Worm (Caenorhabditis elegans): ENCODE data around the gene T05A7.12.
"Not testable (repeated sequence)": the region's sequence is repeated elsewhere in the genome, so short reads cannot be mapped to it uniquely, and the experiment has no call there.

The T05A7.12 gene

DNA sequence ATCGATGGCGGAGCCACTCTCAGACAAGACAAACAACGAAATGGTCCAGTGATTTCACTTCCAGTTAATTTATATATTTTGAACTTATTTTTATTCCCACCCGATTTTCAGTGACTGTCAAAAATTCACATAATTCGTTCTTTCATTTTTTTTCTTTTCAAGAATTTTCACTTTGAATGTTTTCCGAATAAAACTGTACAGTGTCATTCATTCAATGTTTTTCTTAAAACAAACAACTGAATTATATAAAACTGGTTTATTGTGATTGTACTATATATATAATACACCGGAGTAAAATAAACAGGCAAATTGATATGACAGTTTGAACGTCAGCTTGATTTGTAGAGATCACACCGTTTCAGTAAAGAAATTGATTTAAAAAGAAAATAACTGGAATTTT is 39.9 kb upstream of the T05A7.12 start:
- TF ChIP-seq aly-2 (tag; optimal IDR thresholded peaks at IDR 0.05) = no peak
- TF ChIP-seq zag-1 (tag; optimal IDR thresholded peaks at IDR 0.05) = no peak
- TF ChIP-seq dmd-4 (tag; optimal IDR thresholded peaks at IDR 0.05) = no peak

DNA sequence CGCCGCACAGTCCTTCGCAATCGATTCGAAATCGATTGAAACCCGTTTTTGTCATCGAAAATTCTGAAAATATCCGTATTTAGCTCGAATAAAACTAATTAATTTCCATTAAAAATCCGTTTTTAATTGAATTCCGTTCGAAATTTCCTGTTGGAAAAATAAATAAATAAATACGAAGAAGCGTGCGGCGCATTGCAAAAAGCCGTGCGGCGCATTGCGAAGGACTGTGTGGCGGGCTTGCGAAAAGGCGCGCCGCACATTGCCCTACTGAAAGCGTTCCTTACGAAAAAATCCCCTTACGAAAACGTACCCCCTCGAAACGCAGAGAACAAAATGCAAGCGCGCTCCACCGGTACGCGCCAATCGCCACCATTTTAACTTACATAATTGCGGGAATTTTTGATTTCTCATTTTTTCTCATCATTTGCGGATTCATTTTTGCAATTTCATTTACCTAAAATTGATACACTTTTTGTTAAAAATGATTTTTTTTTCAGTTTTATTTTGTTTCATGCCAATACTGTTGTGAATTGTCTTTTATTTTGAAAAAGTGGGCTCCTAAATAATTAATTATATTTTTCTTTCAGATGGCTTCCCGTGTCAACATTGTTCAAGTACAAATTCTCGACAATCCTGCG is 38.5 kb upstream of the T05A7.12 start, which contains the start of gene unc-85:
unc-85 (plus strand) TSS at position 588 of the 638 bp plus-strand sequence.
- peak; percentile 22 for TF ChIP-seq sma-9 (GFP tag; optimal IDR thresholded peaks at IDR 0.05)
- not testable (repeated sequence) for TF ChIP-seq sma-9 (tag; optimal IDR thresholded peaks at IDR 0.05)
- TF ChIP-seq lin-11 (tag; optimal IDR thresholded peaks at IDR 0.05) = peak; percentile 23
- peak; percentile 69 for TF ChIP-seq nhr-25 (tag; optimal IDR thresholded peaks at IDR 0.05)
- peak; percentile 66 to 89 for TF ChIP-seq lsy-2 (tag; optimal IDR thresholded peaks at IDR 0.05)
- TF ChIP-seq sma-3 (GFP tag; optimal IDR thresholded peaks at IDR 0.05) = peak; percentile 78
- peak; percentile 71 for TF ChIP-seq nhr-129 (tag; optimal IDR thresholded peaks at IDR 0.05)
- peak; percentile 69 for TF ChIP-seq unc-55 (GFP tag; optimal IDR thresholded peaks at IDR 0.05)
- peak; percentile 22 for TF ChIP-seq nhr-6 (tag; optimal IDR thresholded peaks at IDR 0.05)
- peak; percentile 58 for TF ChIP-seq gmeb-1 (tag; optimal IDR thresholded peaks at IDR 0.05)
- peak; percentile 80 for TF ChIP-seq F13H6.1 (tag; optimal IDR thresholded peaks at IDR 0.05)
- TF ChIP-seq C34F6.9 (tag; optimal IDR thresholded peaks at IDR 0.05) = peak; percentile 62
- TF ChIP-seq nhr-21 (tag; optimal IDR thresholded peaks at IDR 0.05) = peak; percentile 17
- TF ChIP-seq lin-13 (GFP tag; optimal IDR thresholded peaks at IDR 0.05) = peak; percentile 65
- TF ChIP-seq crh-2 (tag; optimal IDR thresholded peaks at IDR 0.05) = peak; percentile 73
- TF ChIP-seq mdl-1 (tag; optimal IDR thresholded peaks at IDR 0.05) = peak in 1 of 2 experiments; percentile 44

DNA sequence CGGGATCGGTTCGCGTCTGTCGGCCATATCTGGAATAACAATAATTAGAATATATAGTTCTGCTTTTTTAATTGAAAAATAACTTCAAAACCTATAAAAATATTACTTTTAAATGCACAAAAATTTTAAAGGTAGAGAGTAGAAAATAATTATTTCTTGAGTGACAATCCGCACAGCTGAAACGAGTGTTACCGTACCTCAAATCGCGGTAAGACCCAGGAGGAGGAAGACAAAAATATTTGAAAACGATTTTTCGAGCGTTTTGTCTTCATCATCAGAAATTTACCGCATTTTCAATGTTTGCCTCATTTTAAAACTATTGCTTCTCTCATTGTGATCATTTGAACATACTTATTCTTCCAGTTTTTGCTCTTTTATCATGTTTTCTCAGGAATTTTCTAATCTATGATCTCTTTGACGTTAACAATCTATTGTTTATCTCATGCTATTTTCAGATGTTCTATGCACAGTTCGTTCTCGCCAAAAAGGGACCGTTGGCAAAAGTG is 35.2 kb upstream of the T05A7.12 start, which contains the start of the genes rpn-5 and scc-1:
rpn-5 (minus strand) TSS at position 162 of the 506 bp plus-strand sequence.
scc-1 (plus strand) TSS at position 456 of the 506 bp plus-strand sequence.
- peak; percentile 53 for TF ChIP-seq lin-11 (tag; optimal IDR thresholded peaks at IDR 0.05)
- peak; percentile 95 for TF ChIP-seq unc-55 (GFP tag; optimal IDR thresholded peaks at IDR 0.05)
- TF ChIP-seq gmeb-1 (tag; optimal IDR thresholded peaks at IDR 0.05) = peak; percentile 91
- peak; percentile 20 for TF ChIP-seq R02D3.7 (tag; optimal IDR thresholded peaks at IDR 0.05)
- TF ChIP-seq mab-5 (tag; optimal IDR thresholded peaks at IDR 0.05) = peak; percentile 55
- peak; percentile 4 for TF ChIP-seq sem-4 (tag; optimal IDR thresholded peaks at IDR 0.05)
- peak; percentile 98 for TF ChIP-seq skn-1 (tag; optimal IDR thresholded peaks at IDR 0.05)
- peak; percentile 67 for TF ChIP-seq nhr-25 (tag; optimal IDR thresholded peaks at IDR 0.05)
- no peak for TF ChIP-seq nhr-77 (tag; optimal IDR thresholded peaks at IDR 0.05)
- TF ChIP-seq nhr-129 (tag; optimal IDR thresholded peaks at IDR 0.05) = peak; percentile 81
- TF ChIP-seq aly-2 (tag; optimal IDR thresholded peaks at IDR 0.05) = no peak
- no peak for TF ChIP-seq nhr-23 (tag; optimal IDR thresholded peaks at IDR 0.05)
- TF ChIP-seq sma-3 (GFP tag; optimal IDR thresholded peaks at IDR 0.05) = peak; percentile 56
- no peak for TF ChIP-seq peb-1 (tag; optimal IDR thresholded peaks at IDR 0.05)
- peak; percentile 43 for TF ChIP-seq fos-1 (tag; optimal IDR thresholded peaks at IDR 0.05)
- TF ChIP-seq crh-2 (tag; optimal IDR thresholded peaks at IDR 0.05) = peak; percentile 84
- TF ChIP-seq F13H6.1 (tag; optimal IDR thresholded peaks at IDR 0.05) = peak; percentile 25
- peak; percentile 85 for TF ChIP-seq C34F6.9 (tag; optimal IDR thresholded peaks at IDR 0.05)
- TF ChIP-seq egl-27 (tag; optimal IDR thresholded peaks at IDR 0.05) = peak; percentile 33
- TF ChIP-seq lin-13 (GFP tag; optimal IDR thresholded peaks at IDR 0.05) = peak; percentile 79
- peak; percentile 47 for TF ChIP-seq snpc-4 (tag; optimal IDR thresholded peaks at IDR 0.05)
- TF ChIP-seq lsy-2 (tag; optimal IDR thresholded peaks at IDR 0.05) = peak; percentile 98 to 99
- TF ChIP-seq ZK546.5 (tag; optimal IDR thresholded peaks at IDR 0.05) = peak; percentile 48
- no peak for TF ChIP-seq ztf-4 (tag; optimal IDR thresholded peaks at IDR 0.05)
- TF ChIP-seq elt-1 (tag; optimal IDR thresholded peaks at IDR 0.05) = no peak
- peak; percentile 71 for TF ChIP-seq sma-9 (GFP tag; optimal IDR thresholded peaks at IDR 0.05)
- no peak for TF ChIP-seq sma-9 (tag; optimal IDR thresholded peaks at IDR 0.05)
- no peak for TF ChIP-seq nhr-12 (tag; optimal IDR thresholded peaks at IDR 0.05)
- TF ChIP-seq blmp-1 (tag; optimal IDR thresholded peaks at IDR 0.05; ENCODE audit: insufficient read depth) = peak; percentile 38
- no peak for TF ChIP-seq nhr-11 (tag; optimal IDR thresholded peaks at IDR 0.05)
- peak; percentile 70 for TF ChIP-seq nhr-21 (tag; optimal IDR thresholded peaks at IDR 0.05)

DNA sequence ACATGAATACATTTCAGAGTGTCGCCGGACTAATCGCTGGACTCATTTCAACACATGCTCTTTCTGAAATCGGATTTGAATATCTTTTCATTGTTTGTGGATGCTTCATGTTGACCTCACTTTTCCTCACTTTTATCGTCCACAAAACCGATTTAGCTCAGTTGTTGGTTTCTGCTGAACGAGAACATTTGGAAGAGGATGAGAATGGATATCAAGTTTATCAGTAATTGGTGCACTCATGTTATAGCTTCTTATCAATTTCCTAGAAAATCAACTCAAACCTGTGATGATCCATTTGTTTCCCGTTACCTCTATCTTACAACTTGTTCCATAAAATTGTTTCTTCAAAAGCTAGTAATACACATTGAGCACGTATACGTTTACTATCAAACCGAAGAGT is 33.0 kb upstream of the T05A7.12 start:
- TF ChIP-seq lsy-2 (tag; optimal IDR thresholded peaks at IDR 0.05) (no peak), crh-2 (tag; optimal IDR thresholded peaks at IDR 0.05) (peak; percentile 1)

All from whole organism, L2 larva.